Worm (Caenorhabditis elegans): ENCODE measurements around the gene srb-16.

DNA sequence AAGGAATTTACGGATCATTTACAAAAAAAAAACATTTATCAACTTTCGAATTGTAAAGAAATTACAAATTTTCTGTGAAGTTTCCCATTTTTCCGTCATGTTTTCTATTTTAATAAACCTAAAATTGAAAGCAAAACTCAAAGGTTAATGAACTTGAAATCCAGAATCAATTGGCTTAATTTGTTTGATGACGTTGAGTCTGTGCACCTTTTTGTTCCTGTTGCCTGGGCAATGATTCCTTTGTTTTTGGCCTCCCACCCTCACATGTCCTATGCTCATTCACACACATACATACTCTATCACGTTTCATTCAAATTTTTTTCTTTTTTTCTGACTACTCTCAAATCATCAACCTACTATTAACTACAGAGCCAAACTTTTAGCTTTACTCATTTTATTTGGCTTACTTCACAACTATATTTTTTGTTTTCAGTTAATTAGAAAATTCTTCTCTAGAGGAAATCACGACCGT is 14.4 kb downstream of the srb-16 start, which contains the start of gene F58A6.2:
- TF ChIP-seq him-1 (tag; optimal IDR thresholded peaks at IDR 0.05) (no peak), W03F9.2 (tag; optimal IDR thresholded peaks at IDR 0.05) (no peak)

Data from whole organism, L4/young adult.